Worm (Caenorhabditis elegans): ENCODE results near the gene acbp-7.

DNA sequence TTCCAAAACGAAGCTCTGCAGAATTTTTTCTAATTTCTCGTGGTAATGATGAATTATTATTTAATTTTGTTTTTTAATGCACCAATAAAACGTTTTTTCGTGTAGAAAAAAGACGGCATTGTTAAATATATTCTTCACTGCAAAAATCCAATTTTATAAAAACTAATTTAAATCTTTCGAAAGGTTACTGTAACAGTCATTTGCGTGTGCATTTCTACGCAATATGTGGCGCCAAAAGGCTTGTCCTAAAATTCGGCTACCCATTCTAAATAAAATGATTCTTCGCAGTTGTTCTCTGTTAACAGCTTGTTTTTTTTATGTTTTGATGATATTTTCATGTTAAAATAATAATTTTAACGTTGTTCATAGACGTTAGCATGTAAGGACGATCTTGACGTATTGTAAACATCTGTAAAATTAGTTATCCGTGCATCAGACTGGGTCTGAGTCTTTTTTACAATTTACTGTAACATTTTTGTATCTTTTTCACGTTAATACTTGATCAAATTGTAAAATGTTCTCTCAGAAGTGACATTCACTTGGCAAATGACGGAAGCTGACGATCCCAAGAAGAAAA lies 44.9 kb upstream of the acbp-7 start, which contains the start of gene mip-1:
- TF ChIP-seq pqm-1 (tag; optimal IDR thresholded peaks at IDR 0.05) = no peak
- no peak for TF ChIP-seq tbx-2 (tag; optimal IDR thresholded peaks at IDR 0.05)
- TF ChIP-seq pha-4 (tag; optimal IDR thresholded peaks at IDR 0.05) = no peak
- no peak for TF ChIP-seq unc-86 (tag; optimal IDR thresholded peaks at IDR 0.05)
- TF ChIP-seq T23F11.4 (GFP tag; optimal IDR thresholded peaks at IDR 0.05) = no peak
- no peak for TF ChIP-seq nhr-11 (tag; optimal IDR thresholded peaks at IDR 0.05)
- TF ChIP-seq ceh-24 (tag; optimal IDR thresholded peaks at IDR 0.05) = no peak
- TF ChIP-seq nfya-1 (tag; optimal IDR thresholded peaks at IDR 0.05) = no peak
- no peak for TF ChIP-seq ama-1 (optimal IDR thresholded peaks at IDR 0.05)
